Worm (Caenorhabditis elegans): ENCODE measurements around the gene F02E11.4.
A peak's percentile ranks its signal among the peaks of the same experiment; 100 is the strongest.

F02E11.4 gene

DNA sequence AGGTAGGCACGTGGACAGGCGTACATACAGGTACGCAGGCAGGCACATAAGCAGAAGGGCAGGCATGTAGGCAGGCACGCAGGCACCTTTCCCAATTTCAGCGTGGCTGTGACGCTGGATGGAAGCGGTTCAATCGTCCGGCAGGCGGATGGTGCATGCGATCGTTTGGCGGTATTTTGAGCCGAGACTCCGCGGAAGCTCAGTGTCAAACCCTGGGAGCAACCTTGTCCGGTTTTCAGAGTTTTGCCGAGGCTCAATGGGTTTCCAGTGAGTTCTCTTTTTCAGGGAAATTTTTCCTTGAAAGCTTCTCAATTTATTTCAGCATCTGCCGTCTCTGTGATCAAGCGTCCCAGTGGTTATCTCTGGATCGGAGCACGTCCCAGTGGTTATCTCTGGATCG lies 27.4 kb downstream of the F02E11.4 start:
- TF ChIP-seq ceh-82 (tag; optimal IDR thresholded peaks at IDR 0.05): no peak
- no peak for TF ChIP-seq unc-62 (GFP tag; optimal IDR thresholded peaks at IDR 0.05)
- TF ChIP-seq Y55F3AM.14 (GFP tag; optimal IDR thresholded peaks at IDR 0.05): no peak
- TF ChIP-seq nhr-6 (tag; optimal IDR thresholded peaks at IDR 0.05): no peak
- TF ChIP-seq ama-1 (optimal IDR thresholded peaks at IDR 0.05): no peak

DNA sequence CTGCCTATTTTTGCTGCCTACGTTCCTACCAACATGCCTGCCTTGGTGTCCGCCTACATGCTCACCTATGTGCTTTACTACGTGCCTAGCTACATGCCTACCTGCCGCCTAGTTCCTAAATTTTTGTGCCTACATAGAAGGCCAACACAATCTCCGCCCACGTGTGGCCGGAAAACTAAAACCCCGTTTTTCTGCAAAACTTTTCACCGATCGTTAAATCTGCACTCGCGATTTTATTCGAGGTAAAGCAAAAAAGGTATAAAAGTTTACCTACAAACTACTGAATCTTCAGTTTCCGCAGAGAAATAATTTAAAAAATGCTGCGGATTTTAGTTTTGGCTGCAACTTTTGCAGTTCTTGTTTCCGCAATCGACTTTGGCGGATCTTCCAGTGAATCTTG lies 28.2 kb downstream of the F02E11.4 start, which contains the start of gene clec-124:
clec-124 (plus strand) TSS at position 301 of the 400 bp plus-strand sequence.
- TF ChIP-seq nhr-11 (tag; optimal IDR thresholded peaks at IDR 0.05) (no peak), R02D3.7 (tag; optimal IDR thresholded peaks at IDR 0.05) (no peak), nhr-21 (tag; optimal IDR thresholded peaks at IDR 0.05) (no peak), elt-1 (tag; optimal IDR thresholded peaks at IDR 0.05) (no peak), egl-27 (tag; optimal IDR thresholded peaks at IDR 0.05) (no peak), crh-2 (tag; optimal IDR thresholded peaks at IDR 0.05) (no peak), ztf-4 (tag; optimal IDR thresholded peaks at IDR 0.05) (no peak), fos-1 (tag; optimal IDR thresholded peaks at IDR 0.05) (no peak), ztf-1 (GFP tag; conservative IDR thresholded peaks at IDR 0.05) (no peak)

DNA sequence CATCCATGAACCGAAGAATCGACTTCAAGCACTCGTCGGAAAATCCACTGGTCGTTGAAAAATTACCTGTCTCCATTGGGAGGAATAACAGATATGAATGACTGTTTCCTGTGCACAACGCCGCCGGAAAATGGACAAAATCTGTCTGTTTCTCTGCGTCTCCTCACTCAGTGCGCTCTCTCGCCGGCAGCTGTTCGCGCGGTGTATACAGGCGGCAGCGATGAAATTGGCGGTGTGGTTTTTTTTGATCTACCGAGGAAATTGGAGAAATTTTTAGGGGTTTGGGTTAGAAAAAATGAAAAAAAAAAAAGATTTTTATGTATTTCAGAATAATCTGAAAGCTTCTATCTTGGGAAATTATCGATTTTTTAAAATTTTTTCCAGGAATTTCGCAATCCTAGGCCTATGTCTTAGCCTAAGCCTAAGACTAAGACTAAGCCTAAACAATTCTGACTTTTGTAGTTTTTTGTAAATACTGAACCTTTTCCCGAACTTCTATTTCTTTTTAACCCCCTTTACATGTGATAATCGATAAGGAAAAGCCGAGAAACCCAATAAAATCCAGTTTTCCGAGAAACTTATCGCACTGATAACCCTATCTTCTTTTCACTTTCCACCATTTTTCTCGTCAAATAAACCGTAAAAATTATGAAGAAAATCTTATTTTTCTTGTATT lies 29.4 kb downstream of the F02E11.4 start, which contains the start of the genes fbxc-50 and C17F4.2:
fbxc-50 (minus strand) TSS at position 81 of the 676 bp plus-strand sequence.
C17F4.2 (plus strand) TSS at position 626 of the 676 bp plus-strand sequence.
- TF ChIP-seq sma-9 (GFP tag; optimal IDR thresholded peaks at IDR 0.05) (no peak), sma-9 (tag; optimal IDR thresholded peaks at IDR 0.05) (no peak), dmd-4 (tag; optimal IDR thresholded peaks at IDR 0.05) (no peak), Y55F3AM.14 (GFP tag; optimal IDR thresholded peaks at IDR 0.05) (no peak), gmeb-1 (tag; optimal IDR thresholded peaks at IDR 0.05) (no peak), aly-2 (tag; optimal IDR thresholded peaks at IDR 0.05) (no peak), elt-3 (tag; optimal IDR thresholded peaks at IDR 0.05) (no peak), nhr-129 (tag; optimal IDR thresholded peaks at IDR 0.05) (no peak), nhr-10 (tag; optimal IDR thresholded peaks at IDR 0.05) (no peak), unc-55 (GFP tag; optimal IDR thresholded peaks at IDR 0.05) (no peak), fos-1 (tag; optimal IDR thresholded peaks at IDR 0.05) (no peak), elt-1 (tag; optimal IDR thresholded peaks at IDR 0.05) (no peak)

ce11 chrII:3247556-3247955 lies 30.0 kb downstream of the F02E11.4 start:
- no peak for TF ChIP-seq snpc-4 (tag; optimal IDR thresholded peaks at IDR 0.05)
- TF ChIP-seq elt-1 (tag; optimal IDR thresholded peaks at IDR 0.05): no peak
- TF ChIP-seq ztf-1 (GFP tag; conservative IDR thresholded peaks at IDR 0.05): no peak
- no peak for TF ChIP-seq mdl-1 (tag; optimal IDR thresholded peaks at IDR 0.05)
- TF ChIP-seq nhr-77 (tag; optimal IDR thresholded peaks at IDR 0.05): no peak
- no peak for TF ChIP-seq nhr-10 (tag; optimal IDR thresholded peaks at IDR 0.05)
- no peak for TF ChIP-seq elt-3 (tag; optimal IDR thresholded peaks at IDR 0.05)
- TF ChIP-seq nhr-129 (tag; optimal IDR thresholded peaks at IDR 0.05): no peak
- TF ChIP-seq sma-9 (GFP tag; optimal IDR thresholded peaks at IDR 0.05): no peak
- TF ChIP-seq sma-9 (tag; optimal IDR thresholded peaks at IDR 0.05): no peak
- no peak for TF ChIP-seq nhr-237 (tag; optimal IDR thresholded peaks at IDR 0.05)
- no peak for TF ChIP-seq mbf-1 (tag; optimal IDR thresholded peaks at IDR 0.05)
- no peak for TF ChIP-seq R02D3.7 (tag; optimal IDR thresholded peaks at IDR 0.05)
- no peak for TF ChIP-seq gmeb-1 (tag; optimal IDR thresholded peaks at IDR 0.05)
- no peak for TF ChIP-seq ceh-82 (tag; optimal IDR thresholded peaks at IDR 0.05)
- no peak for TF ChIP-seq nhr-6 (tag; optimal IDR thresholded peaks at IDR 0.05)
- no peak for TF ChIP-seq F13H6.1 (tag; optimal IDR thresholded peaks at IDR 0.05)
- no peak for TF ChIP-seq dmd-4 (tag; optimal IDR thresholded peaks at IDR 0.05)
- no peak for TF ChIP-seq nhr-11 (tag; optimal IDR thresholded peaks at IDR 0.05)
- TF ChIP-seq blmp-1 (tag; optimal IDR thresholded peaks at IDR 0.05; ENCODE audit: insufficient read depth): no peak
- TF ChIP-seq sem-4 (tag; optimal IDR thresholded peaks at IDR 0.05): no peak

- peak; percentile 87 for TF ChIP-seq crh-2 (tag; optimal IDR thresholded peaks at IDR 0.05)
- peak; percentile 69 for TF ChIP-seq fos-1 (tag; optimal IDR thresholded peaks at IDR 0.05)
- TF ChIP-seq sma-9 (GFP tag; optimal IDR thresholded peaks at IDR 0.05): peak; percentile 52
- no peak for TF ChIP-seq sma-9 (tag; optimal IDR thresholded peaks at IDR 0.05)
- TF ChIP-seq sma-3 (GFP tag; optimal IDR thresholded peaks at IDR 0.05): peak; percentile 9
- no peak for TF ChIP-seq ZK546.5 (tag; optimal IDR thresholded peaks at IDR 0.05)
- no peak for TF ChIP-seq snpc-4 (tag; optimal IDR thresholded peaks at IDR 0.05)
- TF ChIP-seq ztf-4 (tag; optimal IDR thresholded peaks at IDR 0.05): no peak
- TF ChIP-seq gmeb-1 (tag; optimal IDR thresholded peaks at IDR 0.05): peak; percentile 29
- TF ChIP-seq zag-1 (tag; optimal IDR thresholded peaks at IDR 0.05): no peak
- TF ChIP-seq nhr-21 (tag; optimal IDR thresholded peaks at IDR 0.05): no peak
- no peak for TF ChIP-seq sem-4 (tag; optimal IDR thresholded peaks at IDR 0.05)
- TF ChIP-seq F13H6.1 (tag; optimal IDR thresholded peaks at IDR 0.05): peak; percentile 2
- TF ChIP-seq lin-13 (GFP tag; optimal IDR thresholded peaks at IDR 0.05): no peak
These were observed 31.8 kb downstream of the F02E11.4 start, which contains the start of gene C17F4.7 for ce11 chrII:3245836-3246235. Gene C17F4.7, minus strand, starts transcription at chrII:3246015.
